Fruit fly (Drosophila melanogaster) whole organism, prepupa: ENCODE results near the gene Jon66Ci.

Experiments
- Blimp-1 ChIP-seq: fragments of 200-800 bp; sonication (Bioruptor generic); optimal IDR thresholded peaks from 3 replicates; lab custom pipeline; 2017; ENCODE audit warnings: missing biosample characterization, missing genetic modification characterization, mild to moderate bottlenecking, moderate library complexity, missing genetic modification reagents
- CG10631 ChIP-seq: fragments of 200-800 bp; sonication (Bioruptor generic); optimal IDR thresholded peaks from 2 replicates; lab custom pipeline; 2016; ENCODE audit warnings: missing biosample characterization, missing genetic modification characterization
- CG15336 ChIP-seq: fragments of 200-800 bp; sonication (Bioruptor generic); IDR thresholded peaks from 2 replicates; pipeline ENCODE4 v1.3.6; 2022; ENCODE audit warnings: missing biosample characterization, missing genetic modification characterization
- CG1621 ChIP-seq: fragments of 200-800 bp; sonication (Bioruptor generic); optimal IDR thresholded peaks from 3 replicates; lab custom pipeline; 2018; ENCODE audit warnings: missing biosample characterization, mild to moderate bottlenecking, missing genetic modification characterization
- CG16779 ChIP-seq: fragments of 200-800 bp; sonication (Bioruptor generic); optimal IDR thresholded peaks from 3 replicates; lab custom pipeline; 2017; ENCODE audit warnings: missing biosample characterization, mild to moderate bottlenecking, missing genetic modification characterization
- CG3032 ChIP-seq: fragments of 200-800 bp; optimal IDR thresholded peaks from 2 replicates; lab custom pipeline; 2019; ENCODE audit warnings: missing biosample characterization, mild to moderate bottlenecking, missing genetic modification characterization, moderate library complexity
- CG31627 ChIP-seq: fragments of 200-800 bp; sonication (Bioruptor generic); optimal IDR thresholded peaks from 3 replicates; lab custom pipeline; 2016; ENCODE audit warnings: missing biosample characterization, missing genetic modification characterization
- CG32006 ChIP-seq: fragments of 200-800 bp; sonication (Bioruptor generic); optimal IDR thresholded peaks from 3 replicates; lab custom pipeline; 2017; ENCODE audit warnings: missing biosample characterization, mild to moderate bottlenecking, missing genetic modification characterization
- CG3919 ChIP-seq: fragments of 200-800 bp; sonication (Bioruptor generic); optimal IDR thresholded peaks from 3 replicates; lab custom pipeline; 2016; ENCODE audit warnings: missing biosample characterization, missing genetic modification characterization
- CG4318 ChIP-seq: fragments of 200-800 bp; sonication (Bioruptor generic); optimal IDR thresholded peaks from 3 replicates; lab custom pipeline; 2017; ENCODE audit warnings: missing biosample characterization, mild to moderate bottlenecking, missing genetic modification characterization
- CG6163 ChIP-seq: fragments of 200-800 bp; sonication (Bioruptor generic); IDR thresholded peaks from 3 replicates; pipeline ENCODE4 v1.3.6; 2022; ENCODE audit warnings: missing biosample characterization, missing genetic modification characterization
- CG6276 ChIP-seq: fragments of 200-800 bp; sonication (Bioruptor generic); optimal IDR thresholded peaks from 2 replicates; lab custom pipeline; 2017; ENCODE audit warnings: missing biosample characterization, mild to moderate bottlenecking, missing genetic modification characterization
- CG6792 ChIP-seq: fragments of 200-800 bp; sonication (Bioruptor generic); optimal IDR thresholded peaks from 3 replicates; lab custom pipeline; 2016; ENCODE audit warnings: missing biosample characterization, missing genetic modification characterization
- CG7368 ChIP-seq: fragments of 200-800 bp; sonication (Bioruptor generic); optimal IDR thresholded peaks from 3 replicates; lab custom pipeline; 2016; ENCODE audit warnings: missing biosample characterization, missing genetic modification characterization
- CG8119 ChIP-seq: fragments of 200-800 bp; sonication (Bioruptor generic); IDR thresholded peaks from 3 replicates; pipeline ENCODE4 v1.3.6; 2022; ENCODE audit warnings: missing biosample characterization, missing genetic modification characterization
- CG8319 ChIP-seq: fragments of 200-800 bp; sonication (Bioruptor generic); optimal IDR thresholded peaks from 3 replicates; lab custom pipeline; 2016; ENCODE audit warnings: missing biosample characterization, missing genetic modification characterization
- CG8632 ChIP-seq: fragments of 200-800 bp; sonication (Bioruptor generic); optimal IDR thresholded peaks from 3 replicates; lab custom pipeline; 2016; ENCODE audit warnings: missing biosample characterization, missing genetic modification characterization
- Eip75B ChIP-seq: fragments of 200-800 bp; sonication (Bioruptor generic); optimal IDR thresholded peaks from 3 replicates; lab custom pipeline; 2016; ENCODE audit warnings: missing biosample characterization, missing genetic modification characterization
- Eip78C ChIP-seq: fragments of 200-800 bp; sonication (Bioruptor generic); peaks from one replicate; lab custom pipeline; 2016; ENCODE audit warnings: missing biosample characterization, missing genetic modification characterization
- Ets21C ChIP-seq: fragments of 200-800 bp; sonication (Bioruptor generic); optimal IDR thresholded peaks from 3 replicates; lab custom pipeline; 2016; ENCODE audit warnings: missing biosample characterization, missing genetic modification characterization
- Ets96B ChIP-seq: fragments of 200-800 bp; optimal IDR thresholded peaks from 2 replicates; lab custom pipeline; 2019; ENCODE audit warnings: missing biosample characterization, mild to moderate bottlenecking, missing genetic modification characterization, moderate library complexity
- Hr38 ChIP-seq: sonication (Bioruptor generic); optimal IDR thresholded peaks from 2 replicates; lab custom pipeline; 2016; ENCODE audit warnings: missing biosample characterization, missing genetic modification characterization
- Hr39 ChIP-seq: fragments of 200-800 bp; sonication (Bioruptor generic); optimal IDR thresholded peaks from 2 replicates; lab custom pipeline; 2016; ENCODE audit warnings: missing biosample characterization, missing genetic modification characterization
- Hr4 ChIP-seq: fragments of 200-800 bp; sonication (Bioruptor generic); optimal IDR thresholded peaks from 3 replicates; lab custom pipeline; 2016; ENCODE audit warnings: missing biosample characterization, missing genetic modification characterization
- Met ChIP-seq: fragments of 200-800 bp; sonication (Bioruptor generic); optimal IDR thresholded peaks from 3 replicates; lab custom pipeline; 2016; ENCODE audit warnings: missing biosample characterization, missing genetic modification characterization
- OdsH ChIP-seq: fragments of 200-800 bp; sonication (Bioruptor generic); optimal IDR thresholded peaks from 3 replicates; lab custom pipeline; 2016; ENCODE audit warnings: missing biosample characterization, missing genetic modification characterization
- Sox102F ChIP-seq: fragments of 200-800 bp; sonication (Bioruptor generic); optimal IDR thresholded peaks from 2 replicates; lab custom pipeline; 2016; ENCODE audit warnings: missing biosample characterization, mild to moderate bottlenecking, missing genetic modification characterization
- Sox14 ChIP-seq: fragments of 200-800 bp; sonication (Bioruptor generic); optimal IDR thresholded peaks from 3 replicates; lab custom pipeline; 2016; ENCODE audit warnings: missing biosample characterization, missing genetic modification characterization
- Sox15 ChIP-seq: fragments of 200-800 bp; sonication (Bioruptor generic); optimal IDR thresholded peaks from 3 replicates; lab custom pipeline; 2016; ENCODE audit warnings: missing biosample characterization, missing genetic modification characterization
- achi ChIP-seq: fragments of 200-800 bp; sonication (Bioruptor generic); optimal IDR thresholded peaks from 3 replicates; lab custom pipeline; 2016; ENCODE audit warnings: missing biosample characterization, missing genetic modification characterization
- acj6 ChIP-seq: fragments of 200-800 bp; sonication (Bioruptor generic); optimal IDR thresholded peaks from 3 replicates; lab custom pipeline; 2016; ENCODE audit warnings: missing biosample characterization, missing genetic modification characterization
- cyc ChIP-seq: fragments of 200-800 bp; sonication (Bioruptor generic); optimal IDR thresholded peaks from 3 replicates; lab custom pipeline; 2016; ENCODE audit warnings: missing biosample characterization, missing genetic modification characterization
- dac ChIP-seq: fragments of 200-800 bp; sonication (Bioruptor generic); optimal IDR thresholded peaks from 2 replicates; lab custom pipeline; 2017; ENCODE audit warnings: missing biosample characterization, mild to moderate bottlenecking, missing genetic modification characterization
- dsx ChIP-seq: fragments of 200-800 bp; optimal IDR thresholded peaks from 3 replicates; lab custom pipeline; 2019; ENCODE audit warnings: missing biosample characterization, mild to moderate bottlenecking, missing genetic modification characterization, moderate library complexity; ENCODE audit not compliant: poor library complexity, severe bottlenecking
- eg ChIP-seq: fragments of 200-800 bp; sonication (Bioruptor generic); IDR thresholded peaks from 3 replicates; pipeline ENCODE4 v1.3.6; 2022; ENCODE audit warnings: missing biosample characterization, missing genetic modification characterization
- fd59A ChIP-seq: fragments of 200-800 bp; sonication (Bioruptor generic); optimal IDR thresholded peaks from 2 replicates; lab custom pipeline; 2017; ENCODE audit warnings: missing biosample characterization, mild to moderate bottlenecking, missing genetic modification characterization, missing genetic modification reagents
- fd85E ChIP-seq: fragments of 200-800 bp; sonication (Bioruptor generic); optimal IDR thresholded peaks from 3 replicates; lab custom pipeline; 2016; ENCODE audit warnings: missing biosample characterization, missing genetic modification characterization
- fkh ChIP-seq: fragments of 200-800 bp; sonication (Bioruptor generic); optimal IDR thresholded peaks from 3 replicates; lab custom pipeline; 2017; ENCODE audit warnings: missing biosample characterization, mild to moderate bottlenecking, missing genetic modification characterization, moderate library complexity
- lz ChIP-seq: fragments of 200-800 bp; sonication (Bioruptor generic); optimal IDR thresholded peaks from 3 replicates; lab custom pipeline; 2016; ENCODE audit warnings: missing biosample characterization, missing genetic modification characterization
- net ChIP-seq: fragments of 200-800 bp; sonication (Bioruptor generic); optimal IDR thresholded peaks from 3 replicates; lab custom pipeline; 2016; ENCODE audit warnings: missing biosample characterization, missing genetic modification characterization
- pdm3 ChIP-seq: fragments of 200-800 bp; sonication (Bioruptor generic); optimal IDR thresholded peaks from 3 replicates; lab custom pipeline; 2016; ENCODE audit warnings: missing biosample characterization, missing genetic modification characterization
- salr ChIP-seq, 2 experiments: fragments of 200-800 bp; sonication (Bioruptor generic); optimal IDR thresholded peaks; 3 replicates each; lab custom pipeline; 2016 to 2018; ENCODE audit warnings: missing biosample characterization in 2 of 2, missing genetic modification characterization in 2 of 2, mild to moderate bottlenecking in 1 of 2
- spab ChIP-seq: fragments of 200-800 bp; sonication (Bioruptor generic); optimal IDR thresholded peaks from 2 replicates; lab custom pipeline; 2017; ENCODE audit warnings: missing biosample characterization, mild to moderate bottlenecking, missing genetic modification characterization, missing genetic modification reagents
- ss ChIP-seq, 2 experiments: fragments of 200-800 bp; sonication (Bioruptor generic); optimal IDR thresholded peaks; 2 replicates in 1 of 2; 3 replicates in 1 of 2; lab custom pipeline; 2017 to 2018; ENCODE audit warnings: mild to moderate bottlenecking in 2 of 2, missing biosample characterization in 2 of 2, missing genetic modification characterization in 2 of 2, moderate library complexity in 1 of 2
- vri ChIP-seq: fragments of 200-800 bp; sonication (Bioruptor generic); optimal IDR thresholded peaks from 3 replicates; lab custom pipeline; 2016; ENCODE audit warnings: missing biosample characterization, mild to moderate bottlenecking, missing genetic modification characterization

The Jon66Ci gene

dm6 chr3L:8379161-8379560 lies 12.2 kb upstream of the Jon66Ci start:
- TF ChIP-seq CG8319 (GFP tag; lab: Kevin White, UChicago) (no peak), spab (GFP tag; lab: Kevin White, UChicago) (no peak), CG7368 (GFP tag; lab: Kevin White, UChicago) (no peak), fkh (GFP tag; lab: Kevin White, UChicago) (peak; percentile 50), Met (GFP tag; lab: Kevin White, UChicago) (no peak)

- TF ChIP-seq Hr4 (GFP tag; lab: Kevin White, UChicago) (peak; percentile 69), CG6163 (GFP tag; lab: Robert Waterston, UW) (no peak), OdsH (peak; percentile 27), CG31627 (GFP tag; lab: Kevin White, UChicago) (no peak), Blimp-1 (GFP tag; lab: Kevin White, UChicago) (no peak), Sox15 (GFP tag; lab: Kevin White, UChicago) (no peak), achi (GFP tag; lab: Kevin White, UChicago) (peak; percentile 27), pdm3 (GFP tag; lab: Kevin White, UChicago) (peak; percentile 23), CG6276 (GFP tag; lab: Kevin White, UChicago) (peak; percentile 21), CG8119 (GFP tag; lab: Robert Waterston, UW) (peak; percentile 60), CG15336 (GFP tag; lab: Robert Waterston, UW) (peak; percentile 73), ss (GFP tag; optimal IDR thresholded peaks at IDR 0.05; lab: Kevin White, UChicago) (peak in 1 of 2 experiments; percentile 38), CG4318 (peak; percentile 59), net (peak; percentile 24), dac (GFP tag; lab: Kevin White, UChicago) (peak; percentile 51), eg (GFP tag; lab: Robert Waterston, UW) (peak; percentile 50; the same call in 2 of the 3 replicates), CG32006 (GFP tag; lab: Kevin White, UChicago) (peak; percentile 84), Eip78C (GFP tag; lab: Kevin White, UChicago) (peak; percentile 59), salr (GFP tag; optimal IDR thresholded peaks at IDR 0.05; lab: Kevin White, UChicago) (peak in 1 of 2 experiments; percentile 59)
Measured at dm6 chr3L:8383968-8384367, 7.4 kb upstream of the Jon66Ci start.

- TF ChIP-seq eg (GFP tag; lab: Robert Waterston, UW) (peak; percentile 60), fd85E (GFP tag; lab: Kevin White, UChicago) (peak; percentile 57), CG15336 (GFP tag; lab: Robert Waterston, UW) (peak; percentile 85), Eip78C (GFP tag; lab: Kevin White, UChicago) (peak; percentile 97), Hr38 (GFP tag; lab: Kevin White, UChicago) (no peak), CG3919 (GFP tag; lab: Kevin White, UChicago) (peak; percentile 88), vri (GFP tag; lab: Kevin White, UChicago) (peak; percentile 20), CG32006 (GFP tag; lab: Kevin White, UChicago) (peak; percentile 94), Blimp-1 (GFP tag; lab: Kevin White, UChicago) (peak; percentile 48), CG6276 (GFP tag; lab: Kevin White, UChicago) (peak; percentile 77), Hr39 (peak; percentile 81), Met (GFP tag; lab: Kevin White, UChicago) (peak; percentile 77), Eip75B (GFP tag; lab: Kevin White, UChicago) (peak; percentile 88), OdsH (peak; percentile 86), Sox102F (GFP tag; lab: Kevin White, UChicago) (peak; percentile 83), CG8632 (GFP tag; lab: Kevin White, UChicago) (peak; percentile 83), Ets96B (peak; percentile 68), acj6 (GFP tag; lab: Kevin White, UChicago) (peak; percentile 86), CG8119 (GFP tag; lab: Robert Waterston, UW) (peak; percentile 82), fkh (GFP tag; lab: Kevin White, UChicago) (no peak), dac (GFP tag; lab: Kevin White, UChicago) (peak; percentile 54), ss (GFP tag; optimal IDR thresholded peaks at IDR 0.05; lab: Kevin White, UChicago) (peak in 1 of 2 experiments; percentile 83), cyc (GFP tag; lab: Kevin White, UChicago) (peak; percentile 70), CG4318 (peak; percentile 82), CG3032 (tag; lab: Kevin White, UChicago) (peak; percentile 79), Ets21C (GFP tag; lab: Kevin White, UChicago) (peak; percentile 47), CG1621 (tag; lab: Kevin White, UChicago) (peak; percentile 66), Sox14 (GFP tag; lab: Kevin White, UChicago) (peak; percentile 86), CG10631 (GFP tag; lab: Kevin White, UChicago) (peak; percentile 83), CG8319 (GFP tag; lab: Kevin White, UChicago) (peak; percentile 69), dsx (GFP tag; lab: Kevin White, UChicago) (peak; percentile 70), lz (GFP tag; lab: Kevin White, UChicago) (peak; percentile 60), CG31627 (GFP tag; lab: Kevin White, UChicago) (peak; percentile 68), CG6792 (GFP tag; lab: Kevin White, UChicago) (peak; percentile 85), CG16779 (peak; percentile 73), achi (GFP tag; lab: Kevin White, UChicago) (peak; percentile 86), fd59A (GFP tag; lab: Kevin White, UChicago) (peak; percentile 78)
Measured at dm6 chr3L:8385055-8385454, 6.3 kb upstream of the Jon66Ci start.
